Fruit fly (Drosophila melanogaster) whole organism, adult: ENCODE data around the gene GckIII.

Experiments used
- CG14711 ChIP-seq: fragments of 200-800 bp; sonication (Bioruptor generic); optimal IDR thresholded peaks from 2 replicates; lab custom pipeline; 2018; ENCODE audit warnings: missing biosample characterization, mild to moderate bottlenecking, missing genetic modification characterization, moderate library complexity
- CG1620 ChIP-seq: fragments of 200-800 bp; sonication (Bioruptor generic); optimal IDR thresholded peaks from 2 replicates; lab custom pipeline; 2016; ENCODE audit warnings: missing biosample characterization, missing genetic modification characterization
- CG33017 ChIP-seq: fragments of 200-800 bp; sonication (Bioruptor generic); optimal IDR thresholded peaks from 2 replicates; lab custom pipeline; 2018; ENCODE audit warnings: missing biosample characterization, mild to moderate bottlenecking, missing genetic modification characterization, moderate library complexity
- kay ChIP-seq: fragments of 200-800 bp; sonication (Bioruptor generic); peaks from one replicate; lab custom pipeline; 2016; ENCODE audit warnings: missing biosample characterization, missing genetic modification characterization, borderline replicate concordance

DNA sequence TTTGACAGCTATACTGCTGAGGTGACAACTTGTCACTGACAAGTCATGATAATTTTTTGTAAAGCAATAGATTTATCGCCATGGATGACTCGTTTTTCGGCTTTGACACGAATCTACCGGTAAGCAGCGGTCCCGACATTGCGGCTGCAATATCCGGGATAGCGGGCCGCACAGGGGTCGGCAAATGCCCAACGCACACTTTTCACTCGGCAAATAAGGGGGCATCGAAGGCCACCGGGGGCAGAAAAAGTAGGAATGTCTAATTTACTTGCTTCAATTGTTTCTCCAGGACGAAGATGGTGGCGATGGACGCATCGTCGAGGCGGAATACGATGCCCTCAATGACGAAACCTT lies 41.8 kb upstream of the GckIII start:
- no peak for TF ChIP-seq kay
- TF ChIP-seq CG14711 (tag; lab: Kevin White, UChicago) = no peak
- TF ChIP-seq CG33017 (tag; lab: Kevin White, UChicago) = no peak
- TF ChIP-seq CG1620 (GFP tag; lab: Kevin White, UChicago) = no peak
